Worm (Caenorhabditis elegans) whole organism, L3 larva: ENCODE data around the gene ZK867.2.
A peak's percentile ranks its signal among the peaks of the same experiment; 100 is the strongest.

Experiments
- R02D3.7 ChIP-seq: fragments of 150-350 bp; optimal IDR thresholded peaks from 2 replicates; lab custom pipeline; 2014; ENCODE audit warnings: missing biosample characterization, missing genetic modification characterization
- ZK546.5 ChIP-seq: sonication (generic microtip); optimal IDR thresholded peaks from 2 replicates; lab custom pipeline; 2017; ENCODE audit warnings: missing biosample characterization, missing genetic modification characterization
- aly-2 ChIP-seq: fragments of 150-350 bp; optimal IDR thresholded peaks from 2 replicates; lab custom pipeline; 2014; ENCODE audit warnings: missing biosample characterization, missing genetic modification characterization
- ama-1 ChIP-seq: fragments of 150-350 bp; optimal IDR thresholded peaks from 2 replicates; lab custom pipeline; 2018
- ceh-16 ChIP-seq: sonication (generic microtip); optimal IDR thresholded peaks from 2 replicates; lab custom pipeline; 2017; ENCODE audit warnings: missing biosample characterization, missing genetic modification characterization
- ceh-28 ChIP-seq: fragments of 150-350 bp; optimal IDR thresholded peaks from 2 replicates; lab custom pipeline; 2014; ENCODE audit warnings: missing biosample characterization, missing genetic modification reagents, missing genetic modification characterization
- ceh-82 ChIP-seq: fragments of 150-350 bp; optimal IDR thresholded peaks from 2 replicates; lab custom pipeline; 2014; ENCODE audit warnings: missing biosample characterization, missing genetic modification characterization
- ceh-9 ChIP-seq: sonication (generic microtip); optimal IDR thresholded peaks from 2 replicates; lab custom pipeline; 2018; ENCODE audit warnings: missing biosample characterization, missing genetic modification characterization
- daf-12 ChIP-seq: fragments of 150-350 bp; optimal IDR thresholded peaks from 2 replicates; lab custom pipeline; 2014; ENCODE audit warnings: missing biosample characterization, missing genetic modification reagents, missing genetic modification characterization
- egl-27 ChIP-seq: sonication (generic microtip); optimal IDR thresholded peaks from 4 replicates; lab custom pipeline; 2017; ENCODE audit warnings: missing biosample characterization, missing genetic modification reagents, missing genetic modification characterization
- egl-5 ChIP-seq: fragments of 150-350 bp; optimal IDR thresholded peaks from 2 replicates; lab custom pipeline; 2017; ENCODE audit warnings: missing biosample characterization, missing genetic modification reagents, missing genetic modification characterization, inconsistent platforms
- elt-1 ChIP-seq: fragments of 150-350 bp; optimal IDR thresholded peaks from 2 replicates; lab custom pipeline; 2014; ENCODE audit warnings: missing biosample characterization, missing genetic modification characterization
- elt-2 ChIP-seq: sonication (generic microtip); optimal IDR thresholded peaks from 2 replicates; lab custom pipeline; 2016; ENCODE audit warnings: missing genetic modification reagents, mild to moderate bottlenecking, missing genetic modification characterization, missing compliant biosample characterization
- elt-3 ChIP-seq, 3 experiments: fragments of 150-350 bp in 1 of 3; sonication (generic microtip) in 2 of 3; optimal IDR thresholded peaks; 2 replicates in 2 of 3; 4 replicates in 1 of 3; lab custom pipeline; 2014 to 2017; ENCODE audit warnings: missing biosample characterization in 3 of 3, missing genetic modification characterization in 3 of 3
- eor-1 ChIP-seq, 2 experiments: fragments of 150-350 bp; optimal IDR thresholded peaks; 2 replicates each; lab custom pipeline; 2014 to 2018; ENCODE audit warnings: missing biosample characterization in 2 of 2, missing genetic modification characterization in 2 of 2
- fkh-10 ChIP-seq: sonication (generic microtip); optimal IDR thresholded peaks from 2 replicates; lab custom pipeline; 2017; ENCODE audit warnings: missing biosample characterization, missing genetic modification reagents, missing genetic modification characterization
- fkh-2 ChIP-seq: fragments of 150-350 bp; optimal IDR thresholded peaks from 2 replicates; lab custom pipeline; 2014; ENCODE audit warnings: missing biosample characterization, missing genetic modification reagents, missing genetic modification characterization
- fos-1 ChIP-seq: fragments of 150-350 bp; optimal IDR thresholded peaks from 2 replicates; lab custom pipeline; 2014; ENCODE audit warnings: missing biosample characterization, missing genetic modification characterization
- hmg-11 ChIP-seq: sonication (generic microtip); optimal IDR thresholded peaks from 2 replicates; lab custom pipeline; 2016; ENCODE audit warnings: missing genetic modification characterization, missing compliant biosample characterization
- jun-1 ChIP-seq: fragments of 150-350 bp; optimal IDR thresholded peaks from 2 replicates; lab custom pipeline; 2014; ENCODE audit warnings: missing biosample characterization, missing genetic modification reagents, missing genetic modification characterization
- lin-15B ChIP-seq: fragments of 150-350 bp; optimal IDR thresholded peaks from 2 replicates; lab custom pipeline; 2014; ENCODE audit warnings: missing biosample characterization, missing genetic modification characterization
- lin-39 ChIP-seq: fragments of 150-350 bp; optimal IDR thresholded peaks from 2 replicates; lab custom pipeline; 2018; ENCODE audit warnings: missing biosample characterization, missing genetic modification reagents, missing genetic modification characterization
- lsy-12 ChIP-seq: sonication (generic microtip); optimal IDR thresholded peaks from 2 replicates; lab custom pipeline; 2016; ENCODE audit warnings: mild to moderate bottlenecking, missing genetic modification characterization, missing compliant biosample characterization
- mdl-1 ChIP-seq: fragments of 150-350 bp; optimal IDR thresholded peaks from 2 replicates; lab custom pipeline; 2014; ENCODE audit warnings: missing biosample characterization, missing genetic modification characterization
- mml-1 ChIP-seq: fragments of 150-350 bp; sonication (generic microtip); optimal IDR thresholded peaks from 3 replicates; lab custom pipeline; 2014; ENCODE audit warnings: missing biosample characterization, missing genetic modification characterization
- nfya-1 ChIP-seq: sonication (generic microtip); optimal IDR thresholded peaks from 2 replicates; lab custom pipeline; 2017; ENCODE audit warnings: missing genetic modification characterization, mild to moderate bottlenecking, missing compliant biosample characterization, antibody characterized with exemption, moderate library complexity; ENCODE audit not compliant: insufficient read depth
- nhr-11 ChIP-seq: fragments of 150-350 bp; optimal IDR thresholded peaks from 2 replicates; lab custom pipeline; 2014; ENCODE audit warnings: missing biosample characterization, missing genetic modification characterization
- nhr-12 ChIP-seq: fragments of 150-350 bp; optimal IDR thresholded peaks from 2 replicates; lab custom pipeline; 2014; ENCODE audit warnings: missing biosample characterization, missing genetic modification characterization
- nhr-23 ChIP-seq: fragments of 150-350 bp; optimal IDR thresholded peaks from 2 replicates; lab custom pipeline; 2014; ENCODE audit warnings: missing biosample characterization, missing genetic modification reagents, missing genetic modification characterization
- nhr-237 ChIP-seq: fragments of 150-350 bp; optimal IDR thresholded peaks from 2 replicates; lab custom pipeline; 2014; ENCODE audit warnings: missing biosample characterization, missing genetic modification characterization
- nhr-25 ChIP-seq: sonication (generic microtip); optimal IDR thresholded peaks from 2 replicates; lab custom pipeline; 2017; ENCODE audit warnings: missing biosample characterization, missing genetic modification characterization
- nhr-28 ChIP-seq: fragments of 150-350 bp; optimal IDR thresholded peaks from 2 replicates; lab custom pipeline; 2014; ENCODE audit warnings: missing biosample characterization, missing genetic modification characterization
- nhr-43 ChIP-seq: sonication (generic microtip); optimal IDR thresholded peaks from 2 replicates; lab custom pipeline; 2016; ENCODE audit warnings: mild to moderate bottlenecking, missing genetic modification characterization, missing compliant biosample characterization; ENCODE audit not compliant: poor library complexity, severe bottlenecking
- nhr-67 ChIP-seq: fragments of 150-350 bp; optimal IDR thresholded peaks from 2 replicates; lab custom pipeline; 2014; ENCODE audit warnings: missing biosample characterization, missing genetic modification characterization
- nhr-76 ChIP-seq: fragments of 150-350 bp; sonication (generic microtip); optimal IDR thresholded peaks from 5 replicates; lab custom pipeline; 2014; ENCODE audit warnings: missing biosample characterization, missing genetic modification characterization
- nhr-77 ChIP-seq: fragments of 150-350 bp; optimal IDR thresholded peaks from 2 replicates; lab custom pipeline; 2014; ENCODE audit warnings: missing biosample characterization, missing genetic modification characterization
- pha-4 ChIP-seq: fragments of 150-350 bp; optimal IDR thresholded peaks from 2 replicates; lab custom pipeline; 2014; ENCODE audit warnings: missing biosample characterization, missing genetic modification reagents, missing genetic modification characterization
- pqm-1 ChIP-seq: fragments of 150-350 bp; optimal IDR thresholded peaks from 2 replicates; lab custom pipeline; 2017; ENCODE audit warnings: missing biosample characterization, missing genetic modification characterization, inconsistent platforms
- sea-2 ChIP-seq: fragments of 150-350 bp; sonication (generic microtip); optimal IDR thresholded peaks from 4 replicates; lab custom pipeline; 2014; ENCODE audit warnings: missing biosample characterization, missing genetic modification reagents, missing genetic modification characterization
- skn-1 ChIP-seq: fragments of 150-350 bp; optimal IDR thresholded peaks from 2 replicates; lab custom pipeline; 2014; ENCODE audit warnings: missing biosample characterization, missing genetic modification characterization
- snpc-4 ChIP-seq: fragments of 150-350 bp; optimal IDR thresholded peaks from 2 replicates; lab custom pipeline; 2014; ENCODE audit warnings: missing biosample characterization, missing genetic modification characterization
- tbx-2 ChIP-seq: sonication (generic microtip); optimal IDR thresholded peaks from 2 replicates; lab custom pipeline; 2016; ENCODE audit warnings: mild to moderate bottlenecking, missing genetic modification characterization, missing compliant biosample characterization
- unc-39 ChIP-seq: sonication (generic microtip); optimal IDR thresholded peaks from 4 replicates; lab custom pipeline; 2017; ENCODE audit warnings: missing biosample characterization, missing genetic modification characterization
- unc-62 ChIP-seq: fragments of 150-350 bp; sonication (generic microtip); optimal IDR thresholded peaks from 4 replicates; lab custom pipeline; 2014; ENCODE audit warnings: missing biosample characterization, missing genetic modification reagents, missing genetic modification characterization
- zag-1 ChIP-seq: fragments of 150-350 bp; optimal IDR thresholded peaks from 2 replicates; lab custom pipeline; 2014; ENCODE audit warnings: missing biosample characterization, missing genetic modification characterization
- ztf-11 ChIP-seq: fragments of 150-350 bp; optimal IDR thresholded peaks from 2 replicates; lab custom pipeline; 2014; ENCODE audit warnings: missing biosample characterization, missing genetic modification characterization
- ztf-4 ChIP-seq: fragments of 150-350 bp; optimal IDR thresholded peaks from 2 replicates; lab custom pipeline; 2014; ENCODE audit warnings: missing biosample characterization, missing genetic modification characterization

ZK867.2 gene

ce11 chrX:7230877-7231276 is 24.4 kb downstream of the ZK867.2 start:
- TF ChIP-seq nhr-25 (tag; lab: Kevin White, UChicago): no peak
- TF ChIP-seq ceh-82: no peak
- no peak for TF ChIP-seq daf-12 (tag; lab: Kevin White, UChicago)
- no peak for TF ChIP-seq sea-2 (GFP tag; lab: Kevin White, UChicago)
- no peak for TF ChIP-seq fkh-2
- TF ChIP-seq unc-39 (tag; lab: Kevin White, UChicago): no peak
- TF ChIP-seq pha-4 (tag; lab: Kevin White, UChicago): no peak

ce11 chrX:7232158-7232822 is 25.8 kb downstream of the ZK867.2 start:
- TF ChIP-seq nhr-67 (tag; lab: Kevin White, UChicago) (no peak), lsy-12 (no peak), tbx-2 (tag; lab: Kevin White, UChicago) (no peak), nhr-12 (tag; lab: Kevin White, UChicago) (no peak), lin-39 (tag; lab: Kevin White, UChicago) (peak; percentile 66), zag-1 (tag; lab: Kevin White, UChicago) (no peak), fkh-2 (no peak), sea-2 (GFP tag; lab: Kevin White, UChicago) (no peak), mdl-1 (tag; lab: Kevin White, UChicago) (no peak), ceh-9 (tag; lab: Kevin White, UChicago) (no peak), pqm-1 (peak; percentile 31), ama-1 (lab: Kevin White, UChicago) (peak; percentile 90), nhr-28 (tag; lab: Kevin White, UChicago) (no peak), unc-62 (GFP tag; lab: Kevin White, UChicago) (no peak), ztf-11 (tag; lab: Kevin White, UChicago) (no peak), ceh-82 (no peak), eor-1 (tag; optimal IDR thresholded peaks at IDR 0.05; lab: Kevin White, UChicago) (no peak), nfya-1 (peak; percentile 63), nhr-11 (no peak), skn-1 (tag; lab: Kevin White, UChicago) (no peak), ztf-4 (tag; lab: Kevin White, UChicago) (no peak), jun-1 (tag; lab: Kevin White, UChicago) (peak; percentile 16), snpc-4 (tag; lab: Kevin White, UChicago) (peak; percentile 17), pha-4 (tag; lab: Kevin White, UChicago) (peak; percentile 48), lin-15B (tag; lab: Kevin White, UChicago) (no peak), nhr-237 (no peak), fkh-10 (GFP tag; lab: Kevin White, UChicago) (no peak), nhr-43 (tag; lab: Kevin White, UChicago) (peak; percentile 13), egl-27 (tag; lab: Kevin White, UChicago) (no peak), nhr-76 (tag; lab: Kevin White, UChicago) (no peak), R02D3.7 (tag; lab: Kevin White, UChicago) (no peak), ceh-16 (tag; lab: Kevin White, UChicago) (no peak), daf-12 (tag; lab: Kevin White, UChicago) (no peak), ZK546.5 (no peak), mml-1 (tag; lab: Kevin White, UChicago) (no peak), elt-1 (tag; lab: Kevin White, UChicago) (no peak), fos-1 (tag; lab: Kevin White, UChicago) (no peak), elt-3 (tag; optimal IDR thresholded peaks at IDR 0.05; lab: Kevin White, UChicago) (no peak), unc-39 (tag; lab: Kevin White, UChicago) (no peak), elt-2 (tag; lab: Kevin White, UChicago) (peak; percentile 60), egl-5 (tag; lab: Kevin White, UChicago) (no peak), nhr-23 (tag; lab: Kevin White, UChicago) (peak; percentile 27), aly-2 (tag; lab: Kevin White, UChicago) (no peak), nhr-77 (tag; lab: Kevin White, UChicago) (no peak), nhr-25 (tag; lab: Kevin White, UChicago) (no peak), hmg-11 (tag; lab: Kevin White, UChicago) (peak; percentile 34), ceh-28 (tag; lab: Kevin White, UChicago) (no peak)
